Worm (Caenorhabditis elegans): ENCODE data around the gene W07G4.1.

Gene W07G4.1

ce11 chrV:13082442-13083126 is 49.3 kb downstream of the W07G4.1 start, which contains the start of gene C34B4.2:
TSS of gene C34B4.2 (plus strand) at chrV:13083055.
- TF ChIP-seq hmg-11 (tag; optimal IDR thresholded peaks at IDR 0.05) (no peak), nhr-11 (tag; optimal IDR thresholded peaks at IDR 0.05) (peak; percentile 63), fkh-2 (tag; optimal IDR thresholded peaks at IDR 0.05) (no peak), tbx-2 (tag; optimal IDR thresholded peaks at IDR 0.05) (peak; percentile 53), pha-4 (tag; optimal IDR thresholded peaks at IDR 0.05) (peak; percentile 96), egl-5 (tag; optimal IDR thresholded peaks at IDR 0.05) (no peak), snpc-4 (tag; optimal IDR thresholded peaks at IDR 0.05) (no peak), jun-1 (tag; optimal IDR thresholded peaks at IDR 0.05) (peak; percentile 4), lsy-12 (tag; optimal IDR thresholded peaks at IDR 0.05) (peak; percentile 13), ceh-82 (tag; optimal IDR thresholded peaks at IDR 0.05) (no peak), nhr-77 (tag; optimal IDR thresholded peaks at IDR 0.05) (no peak), nfya-1 (tag; optimal IDR thresholded peaks at IDR 0.05; ENCODE audit: insufficient read depth) (peak; percentile 60), ama-1 (optimal IDR thresholded peaks at IDR 0.05) (peak; percentile 29), lin-39 (tag; optimal IDR thresholded peaks at IDR 0.05) (peak; percentile 77), ceh-28 (tag; optimal IDR thresholded peaks at IDR 0.05) (no peak), elt-1 (tag; optimal IDR thresholded peaks at IDR 0.05) (peak; percentile 16), pqm-1 (tag; optimal IDR thresholded peaks at IDR 0.05) (peak; percentile 27), egl-27 (tag; optimal IDR thresholded peaks at IDR 0.05) (no peak), nhr-43 (tag; optimal IDR thresholded peaks at IDR 0.05; ENCODE audit: poor library complexity, severe bottlenecking) (peak; percentile 5), elt-2 (tag; optimal IDR thresholded peaks at IDR 0.05) (peak; percentile 88)
